Worm (Caenorhabditis elegans) whole organism, mixed stage, embryonic: Measurements from ENCODE around the gene pdhb-1.

Source experiments
- elt-1 ChIP-seq: sonication (generic microtip); optimal IDR thresholded peaks from 2 replicates; lab custom pipeline; 2017; ENCODE audit warnings: missing genetic modification characterization, mild to moderate bottlenecking, missing compliant biosample characterization, antibody characterized with exemption, moderate library complexity, borderline replicate concordance; ENCODE audit not compliant: insufficient read depth
- elt-3 ChIP-seq: fragments of 150-350 bp; optimal IDR thresholded peaks from 2 replicates; lab custom pipeline; 2014; ENCODE audit warnings: missing biosample characterization, missing genetic modification characterization
- mab-5 ChIP-seq: fragments of 150-350 bp; optimal IDR thresholded peaks from 2 replicates; lab custom pipeline; 2014; ENCODE audit warnings: missing biosample characterization, missing genetic modification characterization
- pha-4 ChIP-seq: fragments of 150-350 bp; optimal IDR thresholded peaks from 2 replicates; lab custom pipeline; 2018; ENCODE audit warnings: missing biosample characterization, missing genetic modification reagents, missing genetic modification characterization
- snpc-4 ChIP-seq: fragments of 150-350 bp; optimal IDR thresholded peaks from 2 replicates; lab custom pipeline; 2014; ENCODE audit warnings: missing biosample characterization, missing genetic modification characterization
- unc-62 ChIP-seq: fragments of 150-350 bp; optimal IDR thresholded peaks from 2 replicates; lab custom pipeline; 2014; ENCODE audit warnings: missing biosample characterization, missing genetic modification reagents, missing genetic modification characterization

ce11 chrIV:3418741-3419140 is 19.3 kb downstream of the pdhb-1 start:
- no peak for TF ChIP-seq snpc-4 (tag; lab: Kevin White, UChicago)
- no peak for TF ChIP-seq mab-5
- TF ChIP-seq elt-1 (tag; lab: Kevin White, UChicago): no peak
- TF ChIP-seq unc-62: no peak
- TF ChIP-seq pha-4 (tag; lab: Kevin White, UChicago): no peak
- no peak for TF ChIP-seq elt-3
